Worm (Caenorhabditis elegans) whole organism, mixed stage, embryonic: ENCODE measurements around the gene F35F10.7.

ENCODE experiments used
- M03D4.4 ChIP-seq: sonication (generic microtip); optimal IDR thresholded peaks from 2 replicates; lab custom pipeline; 2017; ENCODE audit warnings: mild to moderate bottlenecking, missing genetic modification characterization, missing compliant biosample characterization
- blmp-1 ChIP-seq: fragments of 150-350 bp; optimal IDR thresholded peaks from 2 replicates; lab custom pipeline; 2014; ENCODE audit warnings: missing biosample characterization, missing genetic modification characterization
- ceh-39 ChIP-seq: fragments of 150-350 bp; optimal IDR thresholded peaks from 2 replicates; lab custom pipeline; 2014; ENCODE audit warnings: missing biosample characterization, missing genetic modification characterization
- ceh-43 ChIP-seq: fragments of 200-800 bp; sonication (Bioruptor generic); optimal IDR thresholded peaks from 2 replicates; lab custom pipeline; 2018; ENCODE audit warnings: mild to moderate bottlenecking, missing genetic modification characterization, moderate library complexity, missing compliant biosample characterization
- ceh-83 ChIP-seq: fragments of 200-800 bp; sonication (Bioruptor generic); optimal IDR thresholded peaks from 2 replicates; lab custom pipeline; 2018; ENCODE audit warnings: mild to moderate bottlenecking, missing genetic modification characterization, missing compliant biosample characterization
- ces-1 ChIP-seq: fragments of 150-350 bp; optimal IDR thresholded peaks from 2 replicates; lab custom pipeline; 2014; ENCODE audit warnings: missing biosample characterization, missing genetic modification reagents, missing genetic modification characterization
- cnd-1 ChIP-seq: fragments of 200-800 bp; sonication (Bioruptor generic); optimal IDR thresholded peaks from 2 replicates; lab custom pipeline; 2018; ENCODE audit warnings: mild to moderate bottlenecking, missing genetic modification characterization, missing compliant biosample characterization
- drap-1 ChIP-seq: fragments of 200-800 bp; sonication (Bioruptor generic); optimal IDR thresholded peaks from 3 replicates; lab custom pipeline; 2018; ENCODE audit warnings: mild to moderate bottlenecking, missing genetic modification characterization, missing compliant biosample characterization
- elt-1 ChIP-seq: sonication (generic microtip); optimal IDR thresholded peaks from 2 replicates; lab custom pipeline; 2017; ENCODE audit warnings: missing genetic modification characterization, mild to moderate bottlenecking, missing compliant biosample characterization, antibody characterized with exemption, moderate library complexity, borderline replicate concordance; ENCODE audit not compliant: insufficient read depth
- elt-3 ChIP-seq: fragments of 150-350 bp; optimal IDR thresholded peaks from 2 replicates; lab custom pipeline; 2014; ENCODE audit warnings: missing biosample characterization, missing genetic modification characterization
- flh-1 ChIP-seq: fragments of 200-800 bp; sonication (Bioruptor generic); optimal IDR thresholded peaks from 2 replicates; lab custom pipeline; 2018; ENCODE audit warnings: mild to moderate bottlenecking, missing genetic modification characterization, moderate library complexity, missing compliant biosample characterization
- ham-2 ChIP-seq: fragments of 200-800 bp; sonication (Bioruptor generic); optimal IDR thresholded peaks from 2 replicates; lab custom pipeline; 2018; ENCODE audit warnings: mild to moderate bottlenecking, missing genetic modification characterization, missing compliant biosample characterization
- lin-13 ChIP-seq: fragments of 150-350 bp; optimal IDR thresholded peaks from 2 replicates; lab custom pipeline; 2014; ENCODE audit warnings: missing biosample characterization, missing genetic modification characterization
- lin-32 ChIP-seq: fragments of 200-800 bp; sonication (Bioruptor generic); optimal IDR thresholded peaks from 2 replicates; lab custom pipeline; 2018; ENCODE audit warnings: mild to moderate bottlenecking, missing genetic modification characterization, missing compliant biosample characterization
- lsy-2 ChIP-seq: fragments of 150-350 bp; optimal IDR thresholded peaks from 2 replicates; lab custom pipeline; 2014; ENCODE audit warnings: missing biosample characterization, missing genetic modification characterization
- mab-5 ChIP-seq: fragments of 150-350 bp; optimal IDR thresholded peaks from 2 replicates; lab custom pipeline; 2014; ENCODE audit warnings: missing biosample characterization, missing genetic modification characterization
- mep-1 ChIP-seq: fragments of 150-350 bp; optimal IDR thresholded peaks from 2 replicates; lab custom pipeline; 2017; ENCODE audit warnings: missing biosample characterization, missing genetic modification reagents, missing genetic modification characterization, inconsistent platforms
- mls-2 ChIP-seq: sonication (generic microtip); optimal IDR thresholded peaks from 2 replicates; lab custom pipeline; 2016; ENCODE audit warnings: mild to moderate bottlenecking, missing genetic modification characterization, moderate library complexity, missing compliant biosample characterization
- nhr-12 ChIP-seq: fragments of 150-350 bp; optimal IDR thresholded peaks from 2 replicates; lab custom pipeline; 2014; ENCODE audit warnings: missing biosample characterization, missing genetic modification characterization
- nhr-2 ChIP-seq: fragments of 150-350 bp; optimal IDR thresholded peaks from 2 replicates; lab custom pipeline; 2014; ENCODE audit warnings: missing biosample characterization, missing genetic modification characterization
- nhr-237 ChIP-seq: fragments of 150-350 bp; optimal IDR thresholded peaks from 2 replicates; lab custom pipeline; 2014; ENCODE audit warnings: missing biosample characterization, missing genetic modification characterization
- nhr-28 ChIP-seq: fragments of 150-350 bp; optimal IDR thresholded peaks from 2 replicates; lab custom pipeline; 2014; ENCODE audit warnings: missing biosample characterization, missing genetic modification characterization
- nhr-76 ChIP-seq: sonication (generic microtip); optimal IDR thresholded peaks from 2 replicates; lab custom pipeline; 2017; ENCODE audit warnings: missing biosample characterization, missing genetic modification characterization
- pha-4 ChIP-seq: fragments of 150-350 bp; optimal IDR thresholded peaks from 2 replicates; lab custom pipeline; 2018; ENCODE audit warnings: missing biosample characterization, missing genetic modification reagents, missing genetic modification characterization
- sem-2 ChIP-seq: fragments of 200-800 bp; sonication (Bioruptor generic); optimal IDR thresholded peaks from 2 replicates; lab custom pipeline; 2018; ENCODE audit warnings: mild to moderate bottlenecking, missing genetic modification characterization, missing compliant biosample characterization
- snpc-4 ChIP-seq: fragments of 150-350 bp; optimal IDR thresholded peaks from 2 replicates; lab custom pipeline; 2014; ENCODE audit warnings: missing biosample characterization, missing genetic modification characterization
- sptf-1 ChIP-seq: sonication (generic microtip); optimal IDR thresholded peaks from 2 replicates; lab custom pipeline; 2017; ENCODE audit warnings: mild to moderate bottlenecking, missing genetic modification characterization, moderate library complexity, missing compliant biosample characterization
- unc-120 ChIP-seq: sonication (generic microtip); optimal IDR thresholded peaks from 2 replicates; lab custom pipeline; 2017; ENCODE audit warnings: missing genetic modification characterization, missing compliant biosample characterization; ENCODE audit not compliant: poor library complexity, severe bottlenecking
- unc-39 ChIP-seq: fragments of 150-350 bp; optimal IDR thresholded peaks from 2 replicates; lab custom pipeline; 2014; ENCODE audit warnings: missing biosample characterization, missing genetic modification characterization
- unc-62 ChIP-seq: fragments of 150-350 bp; optimal IDR thresholded peaks from 2 replicates; lab custom pipeline; 2014; ENCODE audit warnings: missing biosample characterization, missing genetic modification reagents, missing genetic modification characterization
- ztf-11 ChIP-seq: fragments of 150-350 bp; optimal IDR thresholded peaks from 2 replicates; lab custom pipeline; 2014; ENCODE audit warnings: missing biosample characterization, missing genetic modification characterization

Gene F35F10.7

DNA sequence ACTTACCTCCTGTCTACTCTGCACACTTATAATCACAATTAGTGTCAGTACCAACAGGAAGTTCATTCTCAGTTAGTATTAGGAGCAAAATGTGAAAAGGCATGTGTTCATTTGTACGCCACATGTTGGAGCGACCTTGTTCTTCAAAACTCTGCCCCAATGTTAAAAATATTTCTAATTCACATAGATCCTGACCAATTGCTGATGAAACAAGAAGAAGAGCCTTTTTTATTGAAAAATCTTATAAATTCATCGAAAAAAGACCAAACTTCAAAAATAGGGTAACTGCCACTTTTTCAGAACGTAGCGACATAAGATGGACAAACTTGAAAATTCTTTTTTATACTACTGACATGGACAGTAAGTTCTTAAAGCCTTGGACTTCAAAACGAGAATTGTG, 21.0 kb downstream of the F35F10.7 start, which contains the start of gene T28A11.17:
T28A11.17 (minus strand) TSS at position 101 of the 400 bp plus-strand sequence.
- no peak for TF ChIP-seq elt-1 (tag; lab: Kevin White, UChicago)
- no peak for TF ChIP-seq lin-32 (GFP tag; lab: Kevin White, UChicago)
- TF ChIP-seq cnd-1 (tag; lab: Kevin White, UChicago): no peak
- no peak for TF ChIP-seq blmp-1
- no peak for TF ChIP-seq lsy-2 (tag; lab: Kevin White, UChicago)
- no peak for TF ChIP-seq snpc-4 (tag; lab: Kevin White, UChicago)
- TF ChIP-seq ztf-11 (tag; lab: Kevin White, UChicago): no peak
- TF ChIP-seq nhr-28 (tag; lab: Kevin White, UChicago): no peak
- TF ChIP-seq elt-3: no peak
- TF ChIP-seq unc-39 (tag; lab: Kevin White, UChicago): no peak
- TF ChIP-seq lin-13 (tag; lab: Kevin White, UChicago): no peak
- no peak for TF ChIP-seq ham-2
- no peak for TF ChIP-seq unc-120 (tag; lab: Kevin White, UChicago)

DNA sequence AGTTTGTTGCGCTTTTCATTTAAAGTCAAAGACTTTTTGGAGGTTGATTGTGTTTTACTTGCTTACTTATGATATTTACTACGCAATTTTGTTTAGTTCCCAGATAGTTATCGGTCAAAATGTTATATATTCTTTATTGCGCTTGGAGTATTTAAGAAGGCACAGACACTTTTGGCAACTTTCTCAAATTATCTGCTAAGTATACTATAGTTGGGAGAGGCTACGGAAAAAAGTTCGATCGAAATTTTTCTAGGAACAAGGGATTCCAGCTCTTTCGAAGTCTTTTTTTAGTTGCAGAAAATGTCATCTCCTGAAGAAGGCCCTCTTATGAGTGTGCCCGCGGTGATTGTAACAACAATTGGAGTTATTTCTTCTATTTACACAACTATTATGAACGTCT, 27.2 kb downstream of the F35F10.7 start, which contains the start of gene srbc-5:
srbc-5 (plus strand) TSS at position 301 of the 400 bp plus-strand sequence.
- TF ChIP-seq mls-2 (tag; lab: Kevin White, UChicago) (no peak), nhr-2 (no peak), cnd-1 (tag; lab: Kevin White, UChicago) (no peak), lsy-2 (tag; lab: Kevin White, UChicago) (no peak), unc-39 (tag; lab: Kevin White, UChicago) (no peak), mep-1 (tag; lab: Kevin White, UChicago) (no peak), ham-2 (no peak), M03D4.4 (tag; lab: Kevin White, UChicago) (no peak), nhr-76 (no peak), nhr-237 (tag; lab: Kevin White, UChicago) (no peak), ceh-43 (GFP tag; lab: Kevin White, UChicago) (no peak), unc-120 (tag; lab: Kevin White, UChicago) (no peak), lin-32 (GFP tag; lab: Kevin White, UChicago) (no peak), ceh-39 (tag; lab: Kevin White, UChicago) (no peak), lin-13 (tag; lab: Kevin White, UChicago) (no peak), drap-1 (GFP tag; lab: Kevin White, UChicago) (no peak), mab-5 (no peak), ces-1 (no peak), snpc-4 (tag; lab: Kevin White, UChicago) (no peak)

DNA sequence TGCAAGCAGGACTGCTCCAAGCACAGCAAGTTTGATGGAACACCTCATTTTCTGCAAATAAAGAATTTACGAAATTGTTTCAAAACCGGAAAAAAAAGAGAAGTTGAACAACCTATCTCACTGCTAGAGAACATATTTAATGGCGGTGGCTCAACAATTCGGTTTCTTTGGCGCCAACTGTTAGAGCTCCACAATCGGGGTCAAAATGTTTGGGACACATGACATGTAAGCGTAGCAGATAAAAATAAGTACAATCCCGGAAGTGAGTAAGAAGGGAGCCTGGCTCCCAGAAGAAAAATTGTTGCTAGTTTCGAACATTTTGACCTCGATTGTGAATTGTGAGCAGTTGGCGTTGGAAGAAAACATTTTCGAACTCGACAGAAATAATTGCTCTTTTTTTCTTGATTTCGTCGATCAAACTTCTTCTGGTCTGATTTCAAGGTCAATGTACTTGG, 28.0 kb downstream of the F35F10.7 start, which contains the start of gene T28A11.16:
T28A11.16 (minus strand) TSS at position 51 of the 455 bp plus-strand sequence.
- TF ChIP-seq nhr-2 (no peak), unc-62 (GFP tag; lab: Kevin White, UChicago) (no peak), pha-4 (tag; lab: Kevin White, UChicago) (no peak), lin-32 (GFP tag; lab: Kevin White, UChicago) (no peak), drap-1 (GFP tag; lab: Kevin White, UChicago) (no peak), mep-1 (tag; lab: Kevin White, UChicago) (no peak), unc-120 (tag; lab: Kevin White, UChicago) (no peak), elt-1 (tag; lab: Kevin White, UChicago) (no peak), lin-13 (tag; lab: Kevin White, UChicago) (no peak), nhr-28 (tag; lab: Kevin White, UChicago) (no peak), sem-2 (GFP tag; lab: Kevin White, UChicago) (no peak), ceh-83 (no peak), snpc-4 (tag; lab: Kevin White, UChicago) (no peak), ces-1 (no peak), sptf-1 (tag; lab: Kevin White, UChicago) (no peak), ham-2 (no peak), flh-1 (GFP tag; lab: Kevin White, UChicago) (no peak), ceh-39 (tag; lab: Kevin White, UChicago) (no peak)

DNA sequence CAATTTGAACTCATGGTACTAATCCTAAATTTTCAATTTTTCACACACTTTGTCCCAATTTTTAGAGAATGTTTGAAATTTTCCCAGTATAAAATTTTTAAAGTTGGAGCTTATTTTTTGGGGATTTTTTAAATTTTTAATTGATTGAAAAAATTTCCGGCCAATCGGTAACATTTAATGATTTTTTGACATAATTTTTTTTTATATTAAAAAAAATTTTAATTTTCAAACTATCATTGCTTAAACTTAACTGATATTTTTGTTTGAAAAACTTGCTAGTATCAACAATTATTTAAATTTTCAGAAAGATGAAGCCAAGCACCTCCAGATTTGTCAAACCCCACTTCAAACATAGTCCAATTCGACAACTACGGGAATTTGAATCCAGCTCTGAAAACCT, 30.0 kb downstream of the F35F10.7 start, which contains the start of gene T28A11.22:
T28A11.22 (plus strand) TSS at position 301 of the 400 bp plus-strand sequence.
- TF ChIP-seq nhr-12 (tag; lab: Kevin White, UChicago) (no peak), sptf-1 (tag; lab: Kevin White, UChicago) (no peak), elt-1 (tag; lab: Kevin White, UChicago) (no peak)
